Fruit fly (Drosophila melanogaster) whole organism, embryonic: Measurements from ENCODE around the gene not.

Experiments
- Ada2b ChIP-seq: fragments of 200-800 bp; sonication (Bioruptor generic); IDR thresholded peaks from 2 replicates; pipeline ENCODE4 v1.3.6; 2022; ENCODE audit warnings: missing biosample characterization, missing genetic modification characterization
- Bgb ChIP-seq: fragments of 200-800 bp; sonication (Bioruptor generic); IDR thresholded peaks from 2 replicates; pipeline ENCODE4 v1.3.6; 2022; ENCODE audit warnings: missing biosample characterization, missing genetic modification characterization; ENCODE audit not compliant: partially characterized antibody
- BtbVII ChIP-seq: fragments of 200-800 bp; sonication (Bioruptor generic); optimal IDR thresholded peaks from 3 replicates; lab custom pipeline; 2017; ENCODE audit warnings: missing biosample characterization, mild to moderate bottlenecking, missing genetic modification characterization
- CG10147 ChIP-seq: fragments of 200-800 bp; sonication (Bioruptor generic); optimal IDR thresholded peaks from 2 replicates; lab custom pipeline; 2019; ENCODE audit warnings: missing biosample characterization, mild to moderate bottlenecking, missing genetic modification characterization, moderate library complexity
- CG10321 ChIP-seq: fragments of 200-800 bp; sonication (Bioruptor generic); IDR thresholded peaks from 2 replicates; pipeline ENCODE4 v1.3.6; 2022; ENCODE audit warnings: missing biosample characterization, missing genetic modification characterization
- CG11085 ChIP-seq: fragments of 200-800 bp; sonication (Bioruptor generic); IDR thresholded peaks from 2 replicates; pipeline ENCODE4 v1.3.6; 2022; ENCODE audit warnings: missing biosample characterization, missing genetic modification characterization
- CG11456 ChIP-seq: fragments of 200-800 bp; sonication (Bioruptor generic); IDR thresholded peaks from 3 replicates; pipeline ENCODE4 v1.3.6; 2022; ENCODE audit warnings: missing biosample characterization, missing genetic modification characterization
- CG13894 ChIP-seq: fragments of 200-800 bp; sonication (Bioruptor generic); optimal IDR thresholded peaks from 3 replicates; lab custom pipeline; 2018; ENCODE audit warnings: missing biosample characterization, mild to moderate bottlenecking, missing genetic modification characterization, moderate library complexity
- CG14050 ChIP-seq: fragments of 200-800 bp; sonication (Bioruptor generic); IDR thresholded peaks from 3 replicates; pipeline ENCODE4 v1.3.6; 2022; ENCODE audit warnings: missing biosample characterization, missing genetic modification characterization
- CG15269 ChIP-seq: fragments of 200-800 bp; sonication (Bioruptor generic); optimal IDR thresholded peaks from 2 replicates; lab custom pipeline; 2018; ENCODE audit warnings: missing biosample characterization, mild to moderate bottlenecking, missing genetic modification characterization, moderate library complexity
- CG1529 ChIP-seq: fragments of 200-800 bp; sonication (Bioruptor generic); optimal IDR thresholded peaks from 3 replicates; lab custom pipeline; 2018; ENCODE audit warnings: missing biosample characterization, missing genetic modification characterization
- CG16779 ChIP-seq: fragments of 200-800 bp; sonication (Bioruptor generic); IDR thresholded peaks from 2 replicates; pipeline ENCODE4 v1.3.6; 2022; ENCODE audit warnings: missing biosample characterization, missing genetic modification characterization
- CG17186 ChIP-seq: fragments of 200-800 bp; sonication (Bioruptor generic); optimal IDR thresholded peaks from 3 replicates; lab custom pipeline; 2017; ENCODE audit warnings: missing biosample characterization, missing genetic modification reagents, missing genetic modification characterization
- CG17568 ChIP-seq: fragments of 200-800 bp; sonication (Bioruptor generic); optimal IDR thresholded peaks from 2 replicates; lab custom pipeline; 2018; ENCODE audit warnings: missing biosample characterization, mild to moderate bottlenecking, missing genetic modification characterization, moderate library complexity
- CG17612 ChIP-seq: fragments of 200-800 bp; sonication (Bioruptor generic); IDR thresholded peaks from 2 replicates; pipeline ENCODE4 v1.3.6; 2022; ENCODE audit warnings: missing biosample characterization, missing genetic modification characterization
- CG30431 ChIP-seq: fragments of 200-800 bp; sonication (Bioruptor generic); optimal IDR thresholded peaks from 2 replicates; lab custom pipeline; 2017; ENCODE audit warnings: missing biosample characterization, missing genetic modification characterization
- CG31388 ChIP-seq: fragments of 200-800 bp; sonication (Bioruptor generic); optimal IDR thresholded peaks from 2 replicates; lab custom pipeline; 2016; ENCODE audit warnings: missing biosample characterization, missing genetic modification characterization
- CG3163 ChIP-seq: fragments of 200-800 bp; sonication (Bioruptor generic); optimal IDR thresholded peaks from 3 replicates; lab custom pipeline; 2016; ENCODE audit warnings: missing biosample characterization, missing genetic modification characterization
- CG33557 ChIP-seq: fragments of 200-800 bp; sonication (Bioruptor generic); optimal IDR thresholded peaks from 2 replicates; lab custom pipeline; 2019; ENCODE audit warnings: missing biosample characterization, mild to moderate bottlenecking, missing genetic modification characterization, moderate library complexity
- CG4282 ChIP-seq: fragments of 200-800 bp; sonication (Bioruptor generic); optimal IDR thresholded peaks from 2 replicates; lab custom pipeline; 2016; ENCODE audit warnings: missing biosample characterization, missing genetic modification characterization
- CG4820 ChIP-seq: fragments of 200-800 bp; sonication (Bioruptor generic); optimal IDR thresholded peaks from 3 replicates; lab custom pipeline; 2016; ENCODE audit warnings: missing biosample characterization, missing genetic modification characterization
- CG9797 ChIP-seq: fragments of 200-800 bp; sonication (Bioruptor generic); optimal IDR thresholded peaks from 3 replicates; lab custom pipeline; 2018; ENCODE audit warnings: missing biosample characterization, mild to moderate bottlenecking, missing genetic modification characterization
- CoRest ChIP-seq: fragments of 200-800 bp; sonication (Bioruptor generic); optimal IDR thresholded peaks from 3 replicates; lab custom pipeline; 2018; ENCODE audit warnings: missing biosample characterization, mild to moderate bottlenecking, missing genetic modification characterization, moderate library complexity
- Fer1 ChIP-seq: fragments of 200-800 bp; sonication (Bioruptor generic); optimal IDR thresholded peaks from 2 replicates; lab custom pipeline; 2017; ENCODE audit warnings: missing biosample characterization, mild to moderate bottlenecking, missing genetic modification characterization
- Gsc ChIP-seq: fragments of 200-800 bp; sonication (Bioruptor generic); IDR thresholded peaks from 2 replicates; pipeline ENCODE4 v1.3.6; 2022; ENCODE audit warnings: missing biosample characterization, missing genetic modification characterization
- HLH3B ChIP-seq: fragments of 200-800 bp; sonication (Bioruptor generic); IDR thresholded peaks from 2 replicates; pipeline ENCODE4 v1.3.6; 2022; ENCODE audit warnings: missing biosample characterization, missing genetic modification characterization
- Hmx ChIP-seq: fragments of 200-800 bp; sonication (Bioruptor generic); optimal IDR thresholded peaks from 2 replicates; lab custom pipeline; 2016; ENCODE audit warnings: missing biosample characterization, missing genetic modification characterization
- Lhr ChIP-seq: fragments of 200-800 bp; sonication (Bioruptor generic); optimal IDR thresholded peaks from 3 replicates; lab custom pipeline; 2017; ENCODE audit warnings: mild to moderate bottlenecking, missing biosample characterization, missing genetic modification reagents, missing genetic modification characterization
- Mad ChIP-seq: fragments of 200-800 bp; sonication (Bioruptor generic); optimal IDR thresholded peaks from 2 replicates; lab custom pipeline; 2016; ENCODE audit warnings: missing biosample characterization, missing genetic modification characterization
- Myb ChIP-seq: fragments of 200-800 bp; sonication (Bioruptor generic); optimal IDR thresholded peaks from 2 replicates; lab custom pipeline; 2016; ENCODE audit warnings: missing biosample characterization, missing genetic modification characterization
- NC2α ChIP-seq: fragments of 200-800 bp; sonication (Bioruptor generic); optimal IDR thresholded peaks from 2 replicates; lab custom pipeline; 2016; ENCODE audit warnings: missing biosample characterization, missing genetic modification characterization
- NC2β ChIP-seq: fragments of 200-800 bp; sonication (Bioruptor generic); optimal IDR thresholded peaks from 2 replicates; lab custom pipeline; 2016; ENCODE audit warnings: missing biosample characterization, missing genetic modification characterization
- Scr ChIP-seq: fragments of 200-800 bp; sonication (Bioruptor generic); IDR thresholded peaks from 2 replicates; pipeline ENCODE4 v1.3.6; 2022; ENCODE audit warnings: missing biosample characterization, missing genetic modification characterization; ENCODE audit not compliant: partially characterized antibody
- Xrp1 ChIP-seq: fragments of 200-800 bp; sonication (Bioruptor generic); IDR thresholded peaks from 2 replicates; pipeline ENCODE4 v1.3.6; 2022; ENCODE audit warnings: missing biosample characterization, missing genetic modification characterization
- btn ChIP-seq: fragments of 200-800 bp; sonication (Bioruptor generic); optimal IDR thresholded peaks from 2 replicates; lab custom pipeline; 2016; ENCODE audit warnings: missing biosample characterization, missing genetic modification characterization
- caup ChIP-seq: fragments of 200-800 bp; sonication (Bioruptor generic); optimal IDR thresholded peaks from 3 replicates; lab custom pipeline; 2017; ENCODE audit warnings: missing biosample characterization, mild to moderate bottlenecking, missing genetic modification characterization, moderate library complexity; ENCODE audit not compliant: severe bottlenecking
- chm ChIP-seq: fragments of 200-800 bp; sonication (Bioruptor generic); IDR thresholded peaks from 2 replicates; pipeline ENCODE4 v1.3.6; 2022; ENCODE audit warnings: missing biosample characterization, missing genetic modification characterization
- crc ChIP-seq: fragments of 200-800 bp; sonication (Bioruptor generic); optimal IDR thresholded peaks from 2 replicates; lab custom pipeline; 2016; ENCODE audit warnings: missing biosample characterization, missing genetic modification characterization
- dmrt11E ChIP-seq: fragments of 200-800 bp; sonication (Bioruptor generic); optimal IDR thresholded peaks from 3 replicates; lab custom pipeline; 2018; ENCODE audit warnings: missing biosample characterization, mild to moderate bottlenecking, missing genetic modification characterization, moderate library complexity
- ems ChIP-seq: fragments of 200-800 bp; sonication (Bioruptor generic); optimal IDR thresholded peaks from 3 replicates; lab custom pipeline; 2016; ENCODE audit warnings: missing biosample characterization, missing genetic modification characterization
- gsb-n ChIP-seq: fragments of 200-800 bp; sonication (Bioruptor generic); optimal IDR thresholded peaks from 3 replicates; lab custom pipeline; 2018; ENCODE audit warnings: missing biosample characterization, mild to moderate bottlenecking, missing genetic modification characterization
- ken ChIP-seq: fragments of 200-800 bp; sonication (Bioruptor generic); IDR thresholded peaks from 3 replicates; pipeline ENCODE4 v1.3.6; 2022; ENCODE audit warnings: missing biosample characterization, missing genetic modification characterization
- lbe ChIP-seq: fragments of 200-800 bp; sonication (Bioruptor generic); optimal IDR thresholded peaks from 2 replicates; lab custom pipeline; 2016; ENCODE audit warnings: missing biosample characterization, mild to moderate bottlenecking, missing genetic modification characterization
- lmd ChIP-seq: fragments of 200-800 bp; sonication (Bioruptor generic); IDR thresholded peaks from 2 replicates; pipeline ENCODE4 v1.3.6; 2022; ENCODE audit warnings: missing biosample characterization, missing genetic modification characterization
- sens-2 ChIP-seq: fragments of 200-800 bp; sonication (Bioruptor generic); IDR thresholded peaks from 2 replicates; pipeline ENCODE4 v1.3.6; 2022; ENCODE audit warnings: missing biosample characterization, missing genetic modification characterization
- sim ChIP-seq: fragments of 200-800 bp; sonication (Bioruptor generic); IDR thresholded peaks from 2 replicates; pipeline ENCODE4 v1.3.6; 2022; ENCODE audit warnings: missing biosample characterization, missing genetic modification characterization
- sima ChIP-seq: fragments of 200-800 bp; sonication (Bioruptor generic); optimal IDR thresholded peaks from 2 replicates; lab custom pipeline; 2016; ENCODE audit warnings: missing biosample characterization, missing genetic modification characterization
- slou ChIP-seq: fragments of 200-800 bp; sonication (Bioruptor generic); optimal IDR thresholded peaks from 3 replicates; lab custom pipeline; 2016; ENCODE audit warnings: missing biosample characterization, missing genetic modification characterization
- sqz ChIP-seq: fragments of 200-800 bp; sonication (Bioruptor generic); optimal IDR thresholded peaks from 3 replicates; lab custom pipeline; 2018; ENCODE audit warnings: missing biosample characterization, mild to moderate bottlenecking, missing genetic modification characterization
- tup ChIP-seq: fragments of 200-800 bp; sonication (Bioruptor generic); optimal IDR thresholded peaks from 2 replicates; lab custom pipeline; 2016; ENCODE audit warnings: missing biosample characterization, mild to moderate bottlenecking, missing genetic modification characterization, moderate library complexity

The not gene

DNA sequence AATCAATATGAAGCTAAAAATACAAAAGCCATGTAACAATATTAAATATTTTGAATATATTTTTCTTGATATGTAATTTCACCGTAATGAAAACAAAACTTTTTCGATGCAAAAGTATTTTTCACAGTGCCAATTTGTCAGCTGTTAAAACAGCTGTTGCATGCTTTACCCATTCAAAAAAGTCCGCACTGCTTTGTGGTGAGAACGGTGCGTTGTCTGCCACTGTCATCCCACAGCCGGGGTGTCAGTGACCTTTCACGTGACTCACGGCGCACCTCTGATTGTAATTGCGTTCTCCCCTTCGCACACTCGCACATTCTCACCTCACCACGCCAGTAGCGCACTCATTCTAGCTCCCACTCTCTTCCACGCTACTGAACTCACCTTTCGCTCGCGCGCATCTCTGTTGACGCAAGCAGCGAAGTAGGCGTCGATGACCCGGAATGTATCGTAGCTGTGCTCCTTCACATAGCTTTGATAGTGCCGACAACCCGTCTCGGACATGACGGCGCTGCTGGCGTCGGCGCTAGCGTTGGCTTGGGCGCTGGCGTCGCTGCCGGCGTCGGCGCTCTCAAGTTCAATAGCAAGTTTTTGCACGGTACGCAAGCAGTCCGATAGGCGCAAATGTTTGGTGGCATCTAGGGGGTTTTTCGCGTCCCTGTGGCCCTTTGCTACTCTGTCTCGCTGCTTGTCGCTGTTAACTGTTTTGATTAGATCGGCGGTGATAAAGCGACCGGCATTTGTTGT, 768 bp downstream of the not start (continued):
- TF ChIP-seq CoRest (peak; percentile 39), CG16779 (GFP tag; lab: Robert Waterston, UW) (0 out of 2 replicates have a peak, but pooled peaks have one; percentile 38), CG4282 (GFP tag; lab: Kevin White, UChicago) (no peak), CG17568 (GFP tag; lab: Kevin White, UChicago) (no peak), dmrt11E (peak; percentile 56), Ada2b (GFP tag; lab: Robert Waterston, UW) (peak; percentile 40; the same call in 1 of the 2 replicates), CG31388 (GFP tag; lab: Kevin White, UChicago) (no peak), Bgb (GFP tag; lab: Robert Waterston, UW) (peak; percentile 74), Myb (GFP tag; lab: Kevin White, UChicago) (peak; percentile 4), CG17186 (GFP tag; lab: Kevin White, UChicago) (peak; percentile 43), Hmx (GFP tag; lab: Kevin White, UChicago) (no peak), gsb-n (peak; percentile 56), CG13894 (tag; lab: Kevin White, UChicago) (no peak), crc (GFP tag; lab: Kevin White, UChicago) (peak; percentile 55), CG15269 (tag; lab: Kevin White, UChicago) (no peak), tup (GFP tag; lab: Kevin White, UChicago) (peak; percentile 16), CG1529 (no peak), sim (no peak), CG33557 (GFP tag; lab: Kevin White, UChicago) (no peak), slou (GFP tag; lab: Kevin White, UChicago) (no peak), CG3163 (GFP tag; lab: Kevin White, UChicago) (peak; percentile 7), CG9797 (no peak), CG17612 (GFP tag; lab: Robert Waterston, UW) (peak; percentile 10; the same call in 1 of the 2 replicates), sqz (GFP tag; lab: Kevin White, UChicago) (no peak), sens-2 (GFP tag; lab: Robert Waterston, UW) (0 out of 2 replicates have a peak, but pooled peaks have one; percentile 22), Fer1 (GFP tag; lab: Kevin White, UChicago) (peak; percentile 35), CG11456 (GFP tag; lab: Robert Waterston, UW) (peak; percentile 66; the same call in 2 of the 3 replicates), CG4820 (GFP tag; lab: Kevin White, UChicago) (peak; percentile 39), NC2β (no peak), CG10321 (GFP tag; lab: Robert Waterston, UW) (no peak), CG30431 (GFP tag; lab: Kevin White, UChicago) (no peak), Scr (GFP tag; lab: Robert Waterston, UW) (peak; percentile 75), caup (GFP tag; lab: Kevin White, UChicago) (peak; percentile 9), HLH3B (GFP tag; lab: Robert Waterston, UW) (no peak), lmd (peak; percentile 29; the same call in 1 of the 2 replicates), Mad (peak; percentile 30), lbe (GFP tag; lab: Kevin White, UChicago) (peak; percentile 4), Gsc (GFP tag; lab: Robert Waterston, UW) (no peak), NC2α (GFP tag; lab: Kevin White, UChicago) (no peak), BtbVII (GFP tag; lab: Kevin White, UChicago) (no peak), ken (GFP tag; lab: Robert Waterston, UW) (peak; percentile 60; the same call in 2 of the 3 replicates), btn (GFP tag; lab: Kevin White, UChicago) (no peak), CG14050 (GFP tag; lab: Robert Waterston, UW) (no peak), Lhr (peak; percentile 45), ems (GFP tag; lab: Kevin White, UChicago) (peak; percentile 55), sima (GFP tag; lab: Kevin White, UChicago) (no peak), CG11085 (no peak), Xrp1 (GFP tag; lab: Robert Waterston, UW) (peak; percentile 61), chm (GFP tag; lab: Robert Waterston, UW) (peak; percentile 80), CG10147 (no peak)
